Worm (Caenorhabditis elegans): Measurements from ENCODE around the gene C03B8.3.

Gene C03B8.3

ce11 chrIII:7728494-7728893 is 16.4 kb downstream of the C03B8.3 start:
- TF ChIP-seq eor-1 (tag; optimal IDR thresholded peaks at IDR 0.05), result no peak
- no peak for TF ChIP-seq jun-1 (tag; optimal IDR thresholded peaks at IDR 0.05)
- peak; percentile 74 for TF ChIP-seq nfya-1 (tag; optimal IDR thresholded peaks at IDR 0.05; ENCODE audit: insufficient read depth)
- no peak for TF ChIP-seq fos-1 (tag; optimal IDR thresholded peaks at IDR 0.05)
- peak; percentile 49 for TF ChIP-seq pqm-1 (tag; optimal IDR thresholded peaks at IDR 0.05)
- TF ChIP-seq fkh-10 (GFP tag; optimal IDR thresholded peaks at IDR 0.05), result no peak
- no peak for TF ChIP-seq ZK546.5 (tag; optimal IDR thresholded peaks at IDR 0.05)
- peak; percentile 51 for TF ChIP-seq ama-1 (optimal IDR thresholded peaks at IDR 0.05)
- no peak for TF ChIP-seq ceh-9 (tag; optimal IDR thresholded peaks at IDR 0.05)
- TF ChIP-seq lin-15B (tag; optimal IDR thresholded peaks at IDR 0.05), result peak; percentile 41
- no peak for TF ChIP-seq daf-12 (tag; optimal IDR thresholded peaks at IDR 0.05)
- peak; percentile 11 for TF ChIP-seq R02D3.7 (tag; optimal IDR thresholded peaks at IDR 0.05)
- TF ChIP-seq skn-1 (tag; optimal IDR thresholded peaks at IDR 0.05), result peak; percentile 59
- no peak for TF ChIP-seq ztf-11 (tag; optimal IDR thresholded peaks at IDR 0.05)
- no peak for TF ChIP-seq ztf-4 (tag; optimal IDR thresholded peaks at IDR 0.05)
- no peak for TF ChIP-seq nhr-76 (tag; optimal IDR thresholded peaks at IDR 0.05)
- peak; percentile 75 for TF ChIP-seq nhr-25 (tag; optimal IDR thresholded peaks at IDR 0.05)
- TF ChIP-seq hmg-11 (tag; optimal IDR thresholded peaks at IDR 0.05), result peak; percentile 34
- no peak for TF ChIP-seq nhr-11 (tag; optimal IDR thresholded peaks at IDR 0.05)
- peak in 1 of 3 experiments; percentile 80 for TF ChIP-seq elt-3 (tag; optimal IDR thresholded peaks at IDR 0.05)
- TF ChIP-seq ceh-82 (tag; optimal IDR thresholded peaks at IDR 0.05), result no peak
- no peak for TF ChIP-seq aly-2 (tag; optimal IDR thresholded peaks at IDR 0.05)
- no peak for TF ChIP-seq ceh-16 (tag; optimal IDR thresholded peaks at IDR 0.05)
- peak; percentile 39 for TF ChIP-seq ceh-28 (tag; optimal IDR thresholded peaks at IDR 0.05)
- TF ChIP-seq unc-62 (GFP tag; optimal IDR thresholded peaks at IDR 0.05), result peak; percentile 17
- peak; percentile 88 for TF ChIP-seq elt-2 (tag; optimal IDR thresholded peaks at IDR 0.05)
- TF ChIP-seq nhr-23 (tag; optimal IDR thresholded peaks at IDR 0.05), result peak; percentile 86
- TF ChIP-seq pha-4 (tag; optimal IDR thresholded peaks at IDR 0.05), result peak; percentile 72
- no peak for TF ChIP-seq unc-39 (tag; optimal IDR thresholded peaks at IDR 0.05)
- TF ChIP-seq fkh-2 (tag; optimal IDR thresholded peaks at IDR 0.05), result no peak
- no peak for TF ChIP-seq sea-2 (GFP tag; optimal IDR thresholded peaks at IDR 0.05)
- TF ChIP-seq nhr-28 (tag; optimal IDR thresholded peaks at IDR 0.05), result no peak
- TF ChIP-seq egl-5 (tag; optimal IDR thresholded peaks at IDR 0.05), result peak; percentile 13
- TF ChIP-seq mml-1 (tag; optimal IDR thresholded peaks at IDR 0.05), result no peak
- TF ChIP-seq zag-1 (tag; optimal IDR thresholded peaks at IDR 0.05), result no peak
- TF ChIP-seq nhr-43 (tag; optimal IDR thresholded peaks at IDR 0.05; ENCODE audit: poor library complexity, severe bottlenecking), result peak; percentile 62
- TF ChIP-seq egl-27 (tag; optimal IDR thresholded peaks at IDR 0.05), result no peak
- TF ChIP-seq nhr-77 (tag; optimal IDR thresholded peaks at IDR 0.05), result no peak
- no peak for TF ChIP-seq mdl-1 (tag; optimal IDR thresholded peaks at IDR 0.05)
- peak; percentile 24 for TF ChIP-seq lin-39 (tag; optimal IDR thresholded peaks at IDR 0.05)
- TF ChIP-seq nhr-237 (tag; optimal IDR thresholded peaks at IDR 0.05), result no peak
- TF ChIP-seq nhr-67 (tag; optimal IDR thresholded peaks at IDR 0.05), result no peak
- peak; percentile 25 for TF ChIP-seq lsy-12 (tag; optimal IDR thresholded peaks at IDR 0.05)
- TF ChIP-seq snpc-4 (tag; optimal IDR thresholded peaks at IDR 0.05), result no peak
- TF ChIP-seq tbx-2 (tag; optimal IDR thresholded peaks at IDR 0.05), result no peak
- no peak for TF ChIP-seq elt-1 (tag; optimal IDR thresholded peaks at IDR 0.05)
- no peak for TF ChIP-seq nhr-12 (tag; optimal IDR thresholded peaks at IDR 0.05)

DNA sequence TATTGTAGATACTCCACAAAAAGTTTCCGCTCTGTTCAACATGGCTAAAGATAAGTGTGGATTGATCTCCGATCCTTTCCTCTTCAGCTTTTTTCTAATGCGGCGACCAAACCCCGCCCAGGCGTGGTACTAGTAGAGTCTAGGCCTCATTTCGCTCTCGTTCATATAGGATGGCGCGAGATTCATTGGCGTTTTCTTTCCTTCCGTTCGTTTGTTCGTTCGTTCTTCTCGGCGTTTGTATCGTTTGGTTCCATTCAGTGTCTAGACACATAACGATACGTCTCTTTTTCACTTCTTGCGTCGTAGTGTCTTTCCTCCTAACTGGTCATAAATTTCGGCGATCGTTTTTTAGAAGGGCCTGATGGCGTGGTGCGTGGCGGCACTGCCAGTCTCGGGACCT is 17.0 kb downstream of the C03B8.3 start:
- TF ChIP-seq egl-5 (tag; optimal IDR thresholded peaks at IDR 0.05) (peak; percentile 55), ceh-16 (tag; optimal IDR thresholded peaks at IDR 0.05) (no peak), lin-39 (tag; optimal IDR thresholded peaks at IDR 0.05) (peak; percentile 53), sea-2 (GFP tag; optimal IDR thresholded peaks at IDR 0.05) (no peak)

All from whole organism, L3 larva.